Fruit fly (Drosophila melanogaster) S2 (cell line): ENCODE results near the gene Sec5.

Experiments used
- CG8478 ChIP-seq: fragments of >200 bp; optimal IDR thresholded peaks from 2 replicates; lab custom pipeline; 2018
- CTCF ChIP-seq, 2 experiments: fragments of >200 bp; optimal IDR thresholded peaks; 2 replicates each; lab custom pipeline; 2018

dm6 chr2L:3478034-3478880 lies 21.2 kb downstream of the Sec5 start, which contains the start of gene Thor:
- TF ChIP-seq CTCF (optimal IDR thresholded peaks at IDR 0.05; lab: Kevin White, UChicago), result no peak
- no peak for TF ChIP-seq CG8478 (lab: Kevin White, UChicago)
